Worm (Caenorhabditis elegans) whole organism, L1 larva: ENCODE results near the gene T19H5.6.

ENCODE experiments used
- nhr-20 ChIP-seq: sonication (generic microtip); optimal IDR thresholded peaks from 2 replicates; lab custom pipeline; 2016; ENCODE audit warnings: mild to moderate bottlenecking, missing genetic modification characterization, missing compliant biosample characterization
- snpc-4 ChIP-seq: fragments of 150-350 bp; optimal IDR thresholded peaks from 2 replicates; lab custom pipeline; 2014; ENCODE audit warnings: missing biosample characterization, missing genetic modification characterization
- swsn-7 ChIP-seq: sonication (generic microtip); optimal IDR thresholded peaks from 2 replicates; lab custom pipeline; 2016; ENCODE audit warnings: missing genetic modification characterization, missing compliant biosample characterization

- TF ChIP-seq snpc-4 (no peak), swsn-7 (no peak), nhr-20 (tag; lab: Kevin White, UChicago) (no peak)
Observed at ce11 chrII:9497309-9497708, 27.3 kb upstream of the T19H5.6 start.
